Fruit fly (Drosophila melanogaster) whole organism, wandering third instar larva: ENCODE measurements around the gene CG10761.

ENCODE experiments used
- Abd-B ChIP-seq: fragments of >200 bp; optimal IDR thresholded peaks from 2 replicates; lab custom pipeline; 2017; ENCODE audit warnings: missing biosample characterization, missing genetic modification characterization
- CG32264 ChIP-seq: fragments of 200-800 bp; sonication (Bioruptor generic); optimal IDR thresholded peaks from 2 replicates; lab custom pipeline; 2016; ENCODE audit warnings: missing biosample characterization, missing genetic modification characterization
- CG9705 ChIP-seq: fragments of 200-800 bp; sonication (Bioruptor generic); optimal IDR thresholded peaks from 2 replicates; lab custom pipeline; 2018; ENCODE audit warnings: missing biosample characterization, mild to moderate bottlenecking, missing genetic modification characterization
- CrebA ChIP-seq: fragments of 200-800 bp; sonication (Bioruptor generic); optimal IDR thresholded peaks from 2 replicates; lab custom pipeline; 2016; ENCODE audit warnings: missing biosample characterization, mild to moderate bottlenecking, missing genetic modification characterization, borderline replicate concordance
- Dfd ChIP-seq: fragments of >200 bp; optimal IDR thresholded peaks from 2 replicates; lab custom pipeline; 2017; ENCODE audit warnings: missing biosample characterization, missing genetic modification characterization
- Dif ChIP-seq: fragments of 200-275, 200-300 bp; sonication (Bioruptor generic); optimal IDR thresholded peaks from 2 replicates; lab custom pipeline; 2018; ENCODE audit warnings: missing biosample characterization, missing genetic modification characterization; ENCODE audit not compliant: partially characterized antibody
- GATAd ChIP-seq: sonication (Bioruptor generic); optimal IDR thresholded peaks from 2 replicates; lab custom pipeline; 2016; ENCODE audit warnings: missing biosample characterization, missing genetic modification characterization
- HLH106 ChIP-seq: fragments of 200-800 bp; optimal IDR thresholded peaks from 3 replicates; lab custom pipeline; 2019; ENCODE audit warnings: missing biosample characterization, mild to moderate bottlenecking, missing genetic modification characterization, moderate library complexity
- Hnf4 ChIP-seq: fragments of 200-800 bp; sonication (Bioruptor generic); optimal IDR thresholded peaks from 2 replicates; lab custom pipeline; 2016; ENCODE audit warnings: missing biosample characterization, mild to moderate bottlenecking, missing genetic modification characterization
- Hr78 ChIP-seq: fragments of >200 bp; optimal IDR thresholded peaks from 2 replicates; lab custom pipeline; 2017; ENCODE audit warnings: missing biosample characterization, missing genetic modification characterization
- Hr83 ChIP-seq: fragments of 200-300 bp; sonication (Bioruptor generic); optimal IDR thresholded peaks from 2 replicates; lab custom pipeline; 2016; ENCODE audit warnings: missing biosample characterization, mild to moderate bottlenecking, missing genetic modification characterization, moderate library complexity; ENCODE audit not compliant: poor library complexity, severe bottlenecking
- Jra ChIP-seq: sonication (Bioruptor generic); optimal IDR thresholded peaks from 2 replicates; lab custom pipeline; 2016; ENCODE audit warnings: missing biosample characterization, missing genetic modification characterization
- Mio ChIP-seq: sonication (Bioruptor generic); optimal IDR thresholded peaks from 2 replicates; lab custom pipeline; 2016; ENCODE audit warnings: missing biosample characterization, missing genetic modification characterization
- Myc ChIP-seq: fragments of >200 bp; optimal IDR thresholded peaks from 2 replicates; lab custom pipeline; 2017
- N ChIP-seq: fragments of >200 bp; optimal IDR thresholded peaks from 2 replicates; lab custom pipeline; 2018; ENCODE audit warnings: missing biosample characterization, missing external identifiers, missing genetic modification characterization
- OdsH ChIP-seq: fragments of 200-800 bp; sonication (Bioruptor generic); optimal IDR thresholded peaks from 2 replicates; lab custom pipeline; 2016; ENCODE audit warnings: missing biosample characterization, mild to moderate bottlenecking, missing genetic modification characterization
- Rel ChIP-seq, 2 experiments: fragments of 200-800 bp; sonication (Bioruptor generic) in 1 of 2; optimal IDR thresholded peaks; 2 replicates in 1 of 2; 3 replicates in 1 of 2; lab custom pipeline; 2016 to 2019; ENCODE audit warnings: mild to moderate bottlenecking in 2 of 2, missing biosample characterization in 2 of 2, missing genetic modification characterization in 2 of 2, moderate library complexity in 1 of 2
- Sp1 ChIP-seq: fragments of 200-800 bp; sonication (Bioruptor generic); optimal IDR thresholded peaks from 3 replicates; lab custom pipeline; 2019; ENCODE audit warnings: missing biosample characterization, mild to moderate bottlenecking, missing genetic modification characterization, moderate library complexity
- Vsx2 ChIP-seq: fragments of 200-300, 225-300 bp; sonication (Bioruptor generic); optimal IDR thresholded peaks from 2 replicates; lab custom pipeline; 2018; ENCODE audit warnings: missing biosample characterization, missing genetic modification characterization; ENCODE audit not compliant: partially characterized antibody
- br ChIP-seq: fragments of 200-800 bp; sonication (Bioruptor generic); optimal IDR thresholded peaks from 2 replicates; lab custom pipeline; 2016; ENCODE audit warnings: missing biosample characterization, missing genetic modification characterization
- brk ChIP-seq: fragments of 200-800 bp; sonication (Bioruptor generic); optimal IDR thresholded peaks from 2 replicates; lab custom pipeline; 2016; ENCODE audit warnings: missing biosample characterization, mild to moderate bottlenecking, missing genetic modification characterization
- dl ChIP-seq, 2 experiments: fragments of 175-275, 200-275 bp in 1 of 2; fragments of 200-275 bp in 1 of 2; sonication (Bioruptor generic); optimal IDR thresholded peaks; lab custom pipeline; 2018; ENCODE audit warnings: mild to moderate bottlenecking in 2 of 2, missing biosample characterization in 2 of 2, missing genetic modification characterization in 2 of 2, moderate library complexity in 2 of 2; ENCODE audit not compliant: partially characterized antibody in 2 of 2, insufficient read depth in 1 of 2
- dmrt93B ChIP-seq: fragments of 200-800 bp; sonication (Bioruptor generic); optimal IDR thresholded peaks from 2 replicates; lab custom pipeline; 2018; ENCODE audit warnings: missing biosample characterization, mild to moderate bottlenecking, missing genetic modification characterization
- dsf ChIP-seq: sonication (Bioruptor generic); optimal IDR thresholded peaks from 2 replicates; lab custom pipeline; 2016; ENCODE audit warnings: missing biosample characterization, missing genetic modification characterization, borderline replicate concordance
- ey ChIP-seq: fragments of 200-800 bp; sonication (Bioruptor generic); optimal IDR thresholded peaks from 2 replicates; lab custom pipeline; 2016; ENCODE audit warnings: missing biosample characterization, missing genetic modification characterization
- foxo ChIP-seq, 2 experiments: fragments of 200-800 bp; sonication (Bioruptor generic); optimal IDR thresholded peaks; 2 replicates in 1 of 2; 3 replicates in 1 of 2; lab custom pipeline; 2016 to 2017; ENCODE audit warnings: missing biosample characterization in 2 of 2, missing genetic modification characterization in 2 of 2
- fru ChIP-seq: fragments of 200-800 bp; sonication (Bioruptor generic); optimal IDR thresholded peaks from 3 replicates; lab custom pipeline; 2016; ENCODE audit warnings: missing biosample characterization, mild to moderate bottlenecking, missing genetic modification characterization
- h ChIP-seq: fragments of 200-800 bp; sonication (Bioruptor generic); optimal IDR thresholded peaks from 3 replicates; lab custom pipeline; 2016; ENCODE audit warnings: missing biosample characterization, mild to moderate bottlenecking, missing genetic modification characterization
- jim ChIP-seq: fragments of 175-275, 200-325 bp; sonication (Bioruptor generic); optimal IDR thresholded peaks from 2 replicates; lab custom pipeline; 2016; ENCODE audit warnings: missing biosample characterization, mild to moderate bottlenecking, missing genetic modification characterization
- lola ChIP-seq: fragments of >200 bp; optimal IDR thresholded peaks from 2 replicates; lab custom pipeline; 2017; ENCODE audit warnings: missing biosample characterization, missing genetic modification characterization
- pan ChIP-seq: fragments of >200 bp; optimal IDR thresholded peaks from 2 replicates; lab custom pipeline; 2017
- psq ChIP-seq: fragments of 200-800 bp; sonication (Bioruptor generic); optimal IDR thresholded peaks from 3 replicates; lab custom pipeline; 2017; ENCODE audit warnings: missing biosample characterization, mild to moderate bottlenecking, missing genetic modification characterization, moderate library complexity
- rgr ChIP-seq: fragments of 200-800 bp; sonication (Bioruptor generic); optimal IDR thresholded peaks from 3 replicates; lab custom pipeline; 2016; ENCODE audit warnings: missing biosample characterization, mild to moderate bottlenecking, missing genetic modification characterization
- sage ChIP-seq: fragments of 200-800 bp; sonication (Bioruptor generic); optimal IDR thresholded peaks from 2 replicates; lab custom pipeline; 2016; ENCODE audit warnings: missing biosample characterization, mild to moderate bottlenecking, missing genetic modification characterization
- sv ChIP-seq: fragments of 200-800 bp; sonication (Bioruptor generic); optimal IDR thresholded peaks from 3 replicates; lab custom pipeline; 2016; ENCODE audit warnings: missing biosample characterization, missing genetic modification characterization
- tai ChIP-seq: sonication (Bioruptor generic); optimal IDR thresholded peaks from 2 replicates; lab custom pipeline; 2016; ENCODE audit warnings: missing biosample characterization, missing genetic modification characterization
- usp ChIP-seq: fragments of >200 bp; optimal IDR thresholded peaks from 2 replicates; lab custom pipeline; 2017; ENCODE audit warnings: missing biosample characterization, missing genetic modification characterization
- woc ChIP-seq: sonication (Bioruptor generic); optimal IDR thresholded peaks from 2 replicates; lab custom pipeline; 2016; ENCODE audit warnings: missing biosample characterization, mild to moderate bottlenecking, missing genetic modification characterization

CG10761 gene

dm6 chrX:8145501-8146157 lies 17.0 kb downstream of the CG10761 start, which contains the start of the genes alpha-PheRS and CG2129 (continued):
- no peak for TF ChIP-seq tai (GFP tag; lab: Kevin White, UChicago)
- peak; percentile 77 for TF ChIP-seq woc (GFP tag; lab: Kevin White, UChicago)
- TF ChIP-seq GATAd (GFP tag; lab: Kevin White, UChicago): no peak
- no peak for TF ChIP-seq brk
- TF ChIP-seq, all 38 proteins: peak for 8

dm6 chrX:8143537-8143936 lies 19.1 kb downstream of the CG10761 start, which contains the start of gene CG17982:
Gene CG17982 (minus strand): TSS chrX:8143835.
- TF ChIP-seq ey: peak; percentile 93
- no peak for TF ChIP-seq Vsx2 (GFP tag; lab: Kevin White, UChicago)
- TF ChIP-seq rgr: peak; percentile 95
- TF ChIP-seq br (GFP tag; lab: Kevin White, UChicago): peak; percentile 94
- no peak for TF ChIP-seq tai (GFP tag; lab: Kevin White, UChicago)
- peak; percentile 42 for TF ChIP-seq Mio (GFP tag; lab: Kevin White, UChicago)
- no peak for TF ChIP-seq dl (GFP tag; optimal IDR thresholded peaks at IDR 0.05; lab: Kevin White, UChicago; ENCODE audit: insufficient read depth in 1 of 2, partially characterized antibody in 2 of 2)
- TF ChIP-seq CG9705 (GFP tag; lab: Kevin White, UChicago): peak; percentile 88
- TF ChIP-seq jim (GFP tag; lab: Kevin White, UChicago): no peak
- TF ChIP-seq Hr83 (GFP tag; lab: Kevin White, UChicago): peak; percentile 91
- TF ChIP-seq dmrt93B (GFP tag; lab: Kevin White, UChicago): no peak
- TF ChIP-seq Hnf4 (GFP tag; lab: Kevin White, UChicago): no peak
- peak; percentile 85 for TF ChIP-seq GATAd (GFP tag; lab: Kevin White, UChicago)
- TF ChIP-seq N (GFP tag; lab: Kevin White, UChicago): no peak
- no peak for TF ChIP-seq Abd-B (GFP tag; lab: Kevin White, UChicago)
- no peak for TF ChIP-seq Myc (lab: Kevin White, UChicago)
- TF ChIP-seq psq (GFP tag; lab: Kevin White, UChicago): peak; percentile 98
- TF ChIP-seq brk: no peak
- TF ChIP-seq CG32264 (GFP tag; lab: Kevin White, UChicago): peak; percentile 83
- peak; percentile 81 for TF ChIP-seq sage (GFP tag; lab: Kevin White, UChicago)
- peak; percentile 81 for TF ChIP-seq dsf
- no peak for TF ChIP-seq Hr78
- TF ChIP-seq OdsH (GFP tag; lab: Kevin White, UChicago): peak; percentile 89
- peak; percentile 81 to 95 for TF ChIP-seq foxo (GFP tag; optimal IDR thresholded peaks at IDR 0.05; lab: Kevin White, UChicago)
- no peak for TF ChIP-seq pan
- TF ChIP-seq h: peak; percentile 94
- TF ChIP-seq Rel (GFP tag; optimal IDR thresholded peaks at IDR 0.05; lab: Kevin White, UChicago): peak; percentile 73
- TF ChIP-seq Rel (tag; optimal IDR thresholded peaks at IDR 0.05; lab: Kevin White, UChicago): peak; percentile 99
- TF ChIP-seq Dfd (GFP tag; lab: Kevin White, UChicago): no peak
- peak; percentile 86 for TF ChIP-seq woc (GFP tag; lab: Kevin White, UChicago)
- peak; percentile 93 for TF ChIP-seq fru (GFP tag; lab: Kevin White, UChicago)
- peak; percentile 17 for TF ChIP-seq sv
- peak; percentile 92 for TF ChIP-seq HLH106 (tag; lab: Kevin White, UChicago)
- no peak for TF ChIP-seq lola (GFP tag; lab: Kevin White, UChicago)
- peak; percentile 93 for TF ChIP-seq Jra (GFP tag; lab: Kevin White, UChicago)
- TF ChIP-seq usp (GFP tag; lab: Kevin White, UChicago): no peak
- peak; percentile 92 for TF ChIP-seq Sp1 (GFP tag; lab: Kevin White, UChicago)
- no peak for TF ChIP-seq Dif (GFP tag; lab: Kevin White, UChicago)
- no peak for TF ChIP-seq CrebA (GFP tag; lab: Kevin White, UChicago)
